Fruit fly (Drosophila melanogaster): ENCODE results near the gene SkpE.
A peak's percentile ranks its signal among the peaks of the same experiment; 100 is the strongest.

SkpE gene

dm6 chrX:19823980-19824379 is at the start of gene SkpE:
Gene SkpE (minus strand): TSS chrX:19824080.
- no peak for TF ChIP-seq CG9705 (GFP tag; optimal IDR thresholded peaks at IDR 0.05)
- no peak for TF ChIP-seq br (GFP tag; optimal IDR thresholded peaks at IDR 0.05)
- no peak for TF ChIP-seq Sp1 (GFP tag; optimal IDR thresholded peaks at IDR 0.05)
- TF ChIP-seq CrebA (GFP tag; optimal IDR thresholded peaks at IDR 0.05; ENCODE audit: borderline replicate concordance) = no peak
- no peak for TF ChIP-seq Myc (optimal IDR thresholded peaks at IDR 0.05)
- no peak for TF ChIP-seq Vsx2 (GFP tag; optimal IDR thresholded peaks at IDR 0.05; ENCODE audit: partially characterized antibody)
- TF ChIP-seq psq (GFP tag; optimal IDR thresholded peaks at IDR 0.05) = no peak
- no peak for TF ChIP-seq HLH106 (tag; optimal IDR thresholded peaks at IDR 0.05)
- no peak for TF ChIP-seq pan (optimal IDR thresholded peaks at IDR 0.05)
- TF ChIP-seq sv (GFP tag; optimal IDR thresholded peaks at IDR 0.05) = no peak
- no peak for TF ChIP-seq Dfd (GFP tag; optimal IDR thresholded peaks at IDR 0.05)
- no peak for TF ChIP-seq Dif (GFP tag; optimal IDR thresholded peaks at IDR 0.05; ENCODE audit: partially characterized antibody)
- no peak for TF ChIP-seq GATAd (GFP tag; optimal IDR thresholded peaks at IDR 0.05)
- no peak for TF ChIP-seq Rel (GFP tag; optimal IDR thresholded peaks at IDR 0.05)
- TF ChIP-seq Rel (tag; optimal IDR thresholded peaks at IDR 0.05) = no peak
- TF ChIP-seq lola (GFP tag; optimal IDR thresholded peaks at IDR 0.05) = no peak
- TF ChIP-seq Mio (GFP tag; optimal IDR thresholded peaks at IDR 0.05) = no peak

dm6 chrX:19867007-19867406 is 43.1 kb upstream of the SkpE start:
- TF ChIP-seq Abd-B (GFP tag; optimal IDR thresholded peaks at IDR 0.05) (no peak), Dif (GFP tag; optimal IDR thresholded peaks at IDR 0.05; ENCODE audit: partially characterized antibody) (no peak), N (GFP tag; optimal IDR thresholded peaks at IDR 0.05) (no peak), rgr (GFP tag; optimal IDR thresholded peaks at IDR 0.05) (no peak), Vsx2 (GFP tag; optimal IDR thresholded peaks at IDR 0.05; ENCODE audit: partially characterized antibody) (no peak), jim (GFP tag; optimal IDR thresholded peaks at IDR 0.05) (no peak), OdsH (GFP tag; optimal IDR thresholded peaks at IDR 0.05) (no peak), sage (GFP tag; optimal IDR thresholded peaks at IDR 0.05) (no peak), GATAd (GFP tag; optimal IDR thresholded peaks at IDR 0.05) (no peak), tai (GFP tag; optimal IDR thresholded peaks at IDR 0.05) (no peak), h (GFP tag; optimal IDR thresholded peaks at IDR 0.05) (no peak), ey (GFP tag; optimal IDR thresholded peaks at IDR 0.05) (no peak), brk (GFP tag; optimal IDR thresholded peaks at IDR 0.05) (no peak), dsf (GFP tag; optimal IDR thresholded peaks at IDR 0.05; ENCODE audit: borderline replicate concordance) (no peak), Hr83 (GFP tag; optimal IDR thresholded peaks at IDR 0.05; ENCODE audit: poor library complexity, severe bottlenecking) (no peak), dl (GFP tag; optimal IDR thresholded peaks at IDR 0.05; ENCODE audit: insufficient read depth in 1 of 2, partially characterized antibody in 2 of 2) (no peak), psq (GFP tag; optimal IDR thresholded peaks at IDR 0.05) (no peak), lola (GFP tag; optimal IDR thresholded peaks at IDR 0.05) (no peak), CG9705 (GFP tag; optimal IDR thresholded peaks at IDR 0.05) (no peak), Hnf4 (GFP tag; optimal IDR thresholded peaks at IDR 0.05) (no peak)

- TF ChIP-seq pan (optimal IDR thresholded peaks at IDR 0.05) (no peak), Jra (GFP tag; optimal IDR thresholded peaks at IDR 0.05) (no peak), N (GFP tag; optimal IDR thresholded peaks at IDR 0.05) (peak; percentile 19), lola (GFP tag; optimal IDR thresholded peaks at IDR 0.05) (no peak), Dif (GFP tag; optimal IDR thresholded peaks at IDR 0.05; ENCODE audit: partially characterized antibody) (peak; percentile 26)
Observed at dm6 chrX:19866145-19866972, 42.5 kb upstream of the SkpE start, which contains the start of gene Hers. Gene Hers (plus strand): TSS chrX:19866146.

dm6 chrX:19865389-19866144 is 41.7 kb upstream of the SkpE start, which contains the start of gene THADA:
Gene THADA (minus strand): TSS chrX:19865524.
- TF ChIP-seq foxo (GFP tag; optimal IDR thresholded peaks at IDR 0.05) (peak in 1 of 2 experiments; percentile 11), dl (GFP tag; optimal IDR thresholded peaks at IDR 0.05; ENCODE audit: insufficient read depth in 1 of 2, partially characterized antibody in 2 of 2) (no peak), Myc (optimal IDR thresholded peaks at IDR 0.05) (peak; percentile 62), Hr83 (GFP tag; optimal IDR thresholded peaks at IDR 0.05; ENCODE audit: poor library complexity, severe bottlenecking) (peak; percentile 86), sv (GFP tag; optimal IDR thresholded peaks at IDR 0.05) (peak; percentile 27), fru (GFP tag; optimal IDR thresholded peaks at IDR 0.05) (peak; percentile 65), pan (optimal IDR thresholded peaks at IDR 0.05) (no peak), ey (GFP tag; optimal IDR thresholded peaks at IDR 0.05) (no peak), psq (GFP tag; optimal IDR thresholded peaks at IDR 0.05) (peak; percentile 6), brk (GFP tag; optimal IDR thresholded peaks at IDR 0.05) (no peak)

Data from whole organism, wandering third instar larva.